Fruit fly (Drosophila melanogaster): Measurements from ENCODE around the gene CG12728.

Gene CG12728

DNA sequence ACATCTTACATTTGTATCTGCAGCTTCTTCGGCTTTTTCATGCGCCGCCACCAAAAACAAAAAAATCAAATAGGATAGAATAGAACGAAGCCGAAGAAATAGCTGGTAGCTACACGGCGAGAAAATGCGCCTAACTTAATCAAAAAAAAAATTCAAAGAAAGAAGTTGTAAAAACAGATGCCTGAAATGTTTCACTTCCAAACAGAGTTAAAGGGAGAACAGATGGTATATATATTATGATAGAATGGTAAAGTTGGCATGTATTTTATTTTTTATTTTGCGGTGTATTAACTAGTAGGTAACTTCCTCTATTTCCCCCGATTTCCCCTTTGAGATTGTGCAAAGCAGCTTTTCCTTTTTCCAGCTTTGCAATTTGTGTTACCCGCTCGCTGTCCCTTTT, 18.0 kb upstream of the CG12728 start:
- no peak for TF ChIP-seq usp (GFP tag; optimal IDR thresholded peaks at IDR 0.05)
- no peak for TF ChIP-seq Myc (optimal IDR thresholded peaks at IDR 0.05)
- no peak for TF ChIP-seq Hnf4 (GFP tag; optimal IDR thresholded peaks at IDR 0.05)
- no peak for TF ChIP-seq Hr78 (GFP tag; optimal IDR thresholded peaks at IDR 0.05)
- TF ChIP-seq Dif (GFP tag; optimal IDR thresholded peaks at IDR 0.05; ENCODE audit: partially characterized antibody): no peak
- no peak for TF ChIP-seq Vsx2 (GFP tag; optimal IDR thresholded peaks at IDR 0.05; ENCODE audit: partially characterized antibody)
- no peak for TF ChIP-seq OdsH (GFP tag; optimal IDR thresholded peaks at IDR 0.05)
- TF ChIP-seq brk (GFP tag; optimal IDR thresholded peaks at IDR 0.05): no peak
- no peak for TF ChIP-seq pan (optimal IDR thresholded peaks at IDR 0.05)
- no peak for TF ChIP-seq HLH106 (tag; optimal IDR thresholded peaks at IDR 0.05)

DNA sequence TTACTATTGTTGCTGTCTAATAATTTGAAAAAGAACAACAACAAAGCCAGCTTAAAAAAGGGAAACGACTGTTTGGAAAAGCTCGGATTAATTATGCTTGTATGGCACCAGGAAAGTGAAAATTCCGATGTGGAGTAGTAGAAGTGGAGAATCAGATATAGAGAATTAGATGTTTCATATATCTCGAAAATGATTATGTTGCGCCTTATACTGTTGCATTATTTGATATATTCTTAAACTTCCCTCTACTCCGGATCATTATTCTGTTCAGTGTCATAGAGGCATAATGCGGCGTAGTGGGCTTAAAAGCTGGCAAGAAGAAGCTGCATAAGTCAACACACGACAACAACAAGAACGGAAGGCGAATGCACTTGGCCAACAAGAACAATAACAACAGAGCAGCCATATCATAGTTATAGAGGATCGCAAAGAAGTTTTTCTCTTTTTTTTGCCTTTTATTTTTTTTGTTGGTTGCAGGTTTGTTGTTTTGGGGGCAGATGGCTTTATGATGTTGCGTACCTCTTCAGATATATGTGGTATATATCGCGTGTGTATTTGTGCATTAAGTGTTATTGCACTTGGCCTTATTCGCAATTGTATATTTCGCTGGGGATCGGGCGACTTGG, 16.5 kb upstream of the CG12728 start:
- TF ChIP-seq CG9705 (GFP tag; optimal IDR thresholded peaks at IDR 0.05): no peak
- no peak for TF ChIP-seq Myc (optimal IDR thresholded peaks at IDR 0.05)
- no peak for TF ChIP-seq CrebA (GFP tag; optimal IDR thresholded peaks at IDR 0.05; ENCODE audit: borderline replicate concordance)
- TF ChIP-seq h (GFP tag; optimal IDR thresholded peaks at IDR 0.05): peak; percentile 14
- no peak for TF ChIP-seq woc (GFP tag; optimal IDR thresholded peaks at IDR 0.05)
- TF ChIP-seq psq (GFP tag; optimal IDR thresholded peaks at IDR 0.05): no peak
- peak; percentile 36 for TF ChIP-seq ey (GFP tag; optimal IDR thresholded peaks at IDR 0.05)
- TF ChIP-seq jim (GFP tag; optimal IDR thresholded peaks at IDR 0.05): no peak
- peak; percentile 39 for TF ChIP-seq HLH106 (tag; optimal IDR thresholded peaks at IDR 0.05)
- TF ChIP-seq Hr78 (GFP tag; optimal IDR thresholded peaks at IDR 0.05): no peak
- TF ChIP-seq sage (GFP tag; optimal IDR thresholded peaks at IDR 0.05): no peak
- no peak for TF ChIP-seq GATAd (GFP tag; optimal IDR thresholded peaks at IDR 0.05)
- peak; percentile 5 for TF ChIP-seq rgr (GFP tag; optimal IDR thresholded peaks at IDR 0.05)
- TF ChIP-seq fru (GFP tag; optimal IDR thresholded peaks at IDR 0.05): peak; percentile 4
- peak; percentile 29 for TF ChIP-seq dmrt93B (GFP tag; optimal IDR thresholded peaks at IDR 0.05)
- no peak for TF ChIP-seq lola (GFP tag; optimal IDR thresholded peaks at IDR 0.05)
- no peak for TF ChIP-seq usp (GFP tag; optimal IDR thresholded peaks at IDR 0.05)
- peak; percentile 18 for TF ChIP-seq Sp1 (GFP tag; optimal IDR thresholded peaks at IDR 0.05)
- no peak for TF ChIP-seq pan (optimal IDR thresholded peaks at IDR 0.05)
- peak; percentile 4 for TF ChIP-seq tai (GFP tag; optimal IDR thresholded peaks at IDR 0.05)
- TF ChIP-seq foxo (GFP tag; optimal IDR thresholded peaks at IDR 0.05): peak in 1 of 2 experiments; percentile 27
- TF ChIP-seq dl (GFP tag; optimal IDR thresholded peaks at IDR 0.05; ENCODE audit: insufficient read depth in 1 of 2, partially characterized antibody in 2 of 2): no peak
- TF ChIP-seq Mio (GFP tag; optimal IDR thresholded peaks at IDR 0.05): no peak
- no peak for TF ChIP-seq dsf (GFP tag; optimal IDR thresholded peaks at IDR 0.05; ENCODE audit: borderline replicate concordance)

DNA sequence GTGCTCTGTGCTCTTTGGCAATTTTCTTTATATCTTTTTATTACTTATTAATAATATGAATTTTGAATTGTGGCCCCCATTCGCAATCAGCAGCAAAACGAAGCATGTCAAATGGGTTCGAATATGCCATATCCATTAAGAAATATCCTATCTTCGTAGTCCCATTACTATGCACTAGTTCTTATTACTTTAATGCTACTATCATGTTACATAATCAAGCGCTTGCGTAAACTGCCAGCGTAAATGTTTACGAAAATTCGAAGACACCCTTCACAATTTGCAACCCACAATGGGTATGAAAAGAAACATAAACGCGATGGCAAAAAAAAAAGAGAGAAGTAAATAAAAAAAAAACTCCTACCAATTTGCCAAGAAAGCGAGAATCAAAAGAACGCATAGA, 15.7 kb upstream of the CG12728 start:
- TF ChIP-seq Sp1 (GFP tag; optimal IDR thresholded peaks at IDR 0.05) (no peak), Rel (GFP tag; optimal IDR thresholded peaks at IDR 0.05) (no peak), Rel (tag; optimal IDR thresholded peaks at IDR 0.05) (no peak), dsf (GFP tag; optimal IDR thresholded peaks at IDR 0.05; ENCODE audit: borderline replicate concordance) (no peak), Hr78 (GFP tag; optimal IDR thresholded peaks at IDR 0.05) (no peak), HLH106 (tag; optimal IDR thresholded peaks at IDR 0.05) (no peak), fru (GFP tag; optimal IDR thresholded peaks at IDR 0.05) (peak; percentile 21), ey (GFP tag; optimal IDR thresholded peaks at IDR 0.05) (peak; percentile 0), sv (GFP tag; optimal IDR thresholded peaks at IDR 0.05) (no peak), rgr (GFP tag; optimal IDR thresholded peaks at IDR 0.05) (peak; percentile 58), Hnf4 (GFP tag; optimal IDR thresholded peaks at IDR 0.05) (peak; percentile 23), br (GFP tag; optimal IDR thresholded peaks at IDR 0.05) (peak; percentile 33), CG32264 (GFP tag; optimal IDR thresholded peaks at IDR 0.05) (no peak), foxo (GFP tag; optimal IDR thresholded peaks at IDR 0.05) (peak in 1 of 2 experiments; percentile 43), psq (GFP tag; optimal IDR thresholded peaks at IDR 0.05) (peak; percentile 48), Abd-B (GFP tag; optimal IDR thresholded peaks at IDR 0.05) (no peak), h (GFP tag; optimal IDR thresholded peaks at IDR 0.05) (peak; percentile 18), OdsH (GFP tag; optimal IDR thresholded peaks at IDR 0.05) (peak; percentile 18)
